Worm (Caenorhabditis elegans) whole organism, young adult: Measurements from ENCODE around the gene oac-58.

Source experiments
- C06A6.2 ChIP-seq: fragments of 200-800 bp; sonication (Bioruptor generic); conservative IDR thresholded peaks from 2 replicates; pipeline ENCODE4 v1.3.6; 2022; ENCODE audit warnings: missing genetic modification characterization, missing compliant biosample characterization
- C17E4.6 ChIP-seq: fragments of 200-800 bp; sonication (Bioruptor generic); IDR thresholded peaks from 2 replicates; pipeline ENCODE4 v1.3.6; 2022; ENCODE audit warnings: missing genetic modification reagents, missing genetic modification characterization, missing compliant biosample characterization
- D2030.7 ChIP-seq: fragments of 200-800 bp; sonication (Bioruptor generic); IDR thresholded peaks from 2 replicates; pipeline ENCODE4 v1.3.6; 2022; ENCODE audit warnings: missing genetic modification reagents, missing genetic modification characterization, missing compliant biosample characterization
- F33H1.4 ChIP-seq: fragments of 200-800 bp; sonication (Bioruptor generic); IDR thresholded peaks from 2 replicates; pipeline ENCODE4 v1.3.6; 2022; ENCODE audit warnings: missing genetic modification reagents, missing genetic modification characterization, missing compliant biosample characterization
- F39B2.1 ChIP-seq: fragments of 200-800 bp; sonication (Bioruptor generic); IDR thresholded peaks from 2 replicates; pipeline ENCODE4 v1.3.6; 2022; ENCODE audit warnings: missing genetic modification reagents, missing genetic modification characterization, missing compliant biosample characterization
- K12H6.12 ChIP-seq: fragments of 200-800 bp; sonication (Bioruptor generic); optimal IDR thresholded peaks from 2 replicates; lab custom pipeline; 2018; ENCODE audit warnings: mild to moderate bottlenecking, missing genetic modification characterization, missing compliant biosample characterization
- T26A5.8 ChIP-seq: sonication (generic microtip); optimal IDR thresholded peaks from 2 replicates; lab custom pipeline; 2016; ENCODE audit warnings: missing genetic modification characterization, missing compliant biosample characterization
- Y53F4B.3 ChIP-seq: fragments of 200-800 bp; sonication (Bioruptor generic); IDR thresholded peaks from 2 replicates; pipeline ENCODE4 v1.3.6; 2022; ENCODE audit warnings: missing genetic modification reagents, missing genetic modification characterization, missing compliant biosample characterization
- Y67H2A.10 ChIP-seq: fragments of 200-800 bp; sonication (Bioruptor generic); conservative IDR thresholded peaks from 2 replicates; pipeline ENCODE4 v1.3.6; 2022; ENCODE audit warnings: missing genetic modification reagents, missing genetic modification characterization, missing compliant biosample characterization
- Y95B8A.8 ChIP-seq: fragments of 200-800 bp; sonication (Bioruptor generic); IDR thresholded peaks from 2 replicates; pipeline ENCODE4 v1.3.6; 2022; ENCODE audit warnings: missing genetic modification reagents, missing genetic modification characterization, missing compliant biosample characterization
- atf-7 ChIP-seq: sonication (generic microtip); optimal IDR thresholded peaks from 2 replicates; lab custom pipeline; 2017; ENCODE audit warnings: mild to moderate bottlenecking, missing genetic modification characterization, missing compliant biosample characterization
- athp-1 ChIP-seq: sonication (generic microtip); optimal IDR thresholded peaks from 2 replicates; lab custom pipeline; 2017; ENCODE audit warnings: mild to moderate bottlenecking, missing genetic modification characterization, missing compliant biosample characterization
- attf-6 ChIP-seq: fragments of 200-800 bp; sonication (Bioruptor generic); IDR thresholded peaks from 2 replicates; pipeline ENCODE4 v1.3.6; 2022; ENCODE audit warnings: missing genetic modification reagents, missing genetic modification characterization, missing compliant biosample characterization
- bed-1 ChIP-seq: fragments of 200-800 bp; sonication (Bioruptor generic); IDR thresholded peaks from 2 replicates; pipeline ENCODE4 v1.3.6; 2022; ENCODE audit warnings: missing genetic modification reagents, missing genetic modification characterization, missing compliant biosample characterization
- ccch-3 ChIP-seq: fragments of 200-800 bp; sonication (Bioruptor generic); optimal IDR thresholded peaks from 2 replicates; lab custom pipeline; 2018; ENCODE audit warnings: mild to moderate bottlenecking, missing genetic modification characterization, missing compliant biosample characterization
- ceh-58 ChIP-seq: fragments of 200-800 bp; sonication (Bioruptor generic); IDR thresholded peaks from 2 replicates; pipeline ENCODE4 v1.3.6; 2022; ENCODE audit warnings: missing genetic modification characterization, missing compliant biosample characterization
- ceh-79 ChIP-seq: sonication (generic microtip); optimal IDR thresholded peaks from 2 replicates; lab custom pipeline; 2017; ENCODE audit warnings: mild to moderate bottlenecking, missing genetic modification characterization, missing compliant biosample characterization
- ceh-91 ChIP-seq: fragments of 200-800 bp; sonication (Bioruptor generic); IDR thresholded peaks from 2 replicates; pipeline ENCODE4 v1.3.6; 2022; ENCODE audit warnings: missing genetic modification reagents, missing genetic modification characterization, missing compliant biosample characterization
- die-1 ChIP-seq: sonication (generic microtip); optimal IDR thresholded peaks from 2 replicates; lab custom pipeline; 2016; ENCODE audit warnings: missing genotype, mild to moderate bottlenecking, missing genetic modification characterization, missing compliant biosample characterization
- dpl-1 ChIP-seq: fragments of 150-350 bp; optimal IDR thresholded peaks from 2 replicates; lab custom pipeline; 2014; ENCODE audit warnings: missing biosample characterization, missing genetic modification reagents, missing genetic modification characterization
- egl-44 ChIP-seq: fragments of 200-800 bp; sonication (Bioruptor generic); IDR thresholded peaks from 2 replicates; pipeline ENCODE4 v1.3.6; 2022; ENCODE audit warnings: missing genetic modification reagents, missing genetic modification characterization, missing compliant biosample characterization
- ets-4 ChIP-seq: fragments of 200-800 bp; sonication (Bioruptor generic); optimal IDR thresholded peaks from 2 replicates; lab custom pipeline; 2018; ENCODE audit warnings: mild to moderate bottlenecking, missing genetic modification characterization, missing compliant biosample characterization
- hrde-1 ChIP-seq: sonication (generic microtip); optimal IDR thresholded peaks from 2 replicates; lab custom pipeline; 2016; ENCODE audit warnings: missing genetic modification characterization, mild to moderate bottlenecking, missing compliant biosample characterization, moderate library complexity, missing genotype, missing genetic modification reagents, borderline replicate concordance
- hsf-1 ChIP-seq: fragments of 200-800 bp; sonication (Bioruptor generic); IDR thresholded peaks from 2 replicates; pipeline ENCODE4 v1.3.6; 2022; ENCODE audit warnings: missing genetic modification reagents, missing genetic modification characterization, missing compliant biosample characterization
- lag-1 ChIP-seq: fragments of 200-800 bp; sonication (Bioruptor generic); IDR thresholded peaks from 2 replicates; pipeline ENCODE4 v1.3.6; 2022; ENCODE audit warnings: missing genetic modification reagents, missing genetic modification characterization, missing compliant biosample characterization
- lin-35 ChIP-seq, 3 experiments: fragments of 150-350 bp in 2 of 3; sonication (generic microtip) in 1 of 3; optimal IDR thresholded peaks; 2 replicates each; lab custom pipeline; 2014 to 2018; ENCODE audit warnings: missing biosample characterization in 3 of 3, missing genetic modification characterization in 3 of 3, missing genetic modification reagents in 3 of 3
- lir-1 ChIP-seq: fragments of 200-800 bp; sonication (Bioruptor generic); conservative IDR thresholded peaks from 2 replicates; pipeline ENCODE4 v1.3.6; 2022; ENCODE audit warnings: missing genetic modification reagents, missing genetic modification characterization, missing compliant biosample characterization
- lsl-1 ChIP-seq: fragments of 200-800 bp; sonication (Bioruptor generic); optimal IDR thresholded peaks from 2 replicates; lab custom pipeline; 2018; ENCODE audit warnings: mild to moderate bottlenecking, missing genetic modification characterization, moderate library complexity, missing compliant biosample characterization
- madf-10 ChIP-seq: sonication (generic microtip); optimal IDR thresholded peaks from 2 replicates; lab custom pipeline; 2016; ENCODE audit warnings: mild to moderate bottlenecking, missing genetic modification characterization, missing compliant biosample characterization
- madf-3 ChIP-seq: fragments of 200-800 bp; sonication (Bioruptor generic); IDR thresholded peaks from 2 replicates; pipeline ENCODE4 v1.3.6; 2022; ENCODE audit warnings: missing genetic modification reagents, missing genetic modification characterization, missing compliant biosample characterization
- mxl-1 ChIP-seq: sonication (generic microtip); optimal IDR thresholded peaks from 2 replicates; lab custom pipeline; 2016; ENCODE audit warnings: missing genetic modification characterization, missing compliant biosample characterization
- nfya-2 ChIP-seq: fragments of 200-800 bp; sonication (Bioruptor generic); IDR thresholded peaks from 2 replicates; pipeline ENCODE4 v1.3.6; 2022; ENCODE audit warnings: missing genetic modification reagents, missing genetic modification characterization, missing compliant biosample characterization
- nhr-179 ChIP-seq: sonication (generic microtip); optimal IDR thresholded peaks from 2 replicates; lab custom pipeline; 2016; ENCODE audit warnings: mild to moderate bottlenecking, missing genetic modification characterization, missing compliant biosample characterization
- nhr-27 ChIP-seq: fragments of 200-800 bp; sonication (Bioruptor generic); optimal IDR thresholded peaks from 2 replicates; lab custom pipeline; 2018; ENCODE audit warnings: mild to moderate bottlenecking, missing genetic modification characterization, moderate library complexity, missing compliant biosample characterization
- nhr-90 ChIP-seq: sonication (generic microtip); optimal IDR thresholded peaks from 2 replicates; lab custom pipeline; 2016; ENCODE audit warnings: missing genotype, mild to moderate bottlenecking, missing genetic modification characterization, missing compliant biosample characterization
- pbrm-1 ChIP-seq: fragments of 200-800 bp; sonication (Bioruptor generic); IDR thresholded peaks from 2 replicates; pipeline ENCODE4 v1.3.6; 2022; ENCODE audit warnings: missing genetic modification reagents, missing genetic modification characterization, missing compliant biosample characterization
- rcor-1 ChIP-seq: fragments of 200-800 bp; sonication (Bioruptor generic); IDR thresholded peaks from 2 replicates; pipeline ENCODE4 v1.3.6; 2022; ENCODE audit warnings: missing genetic modification reagents, missing genetic modification characterization, missing compliant biosample characterization
- repo-1 ChIP-seq: sonication (generic microtip); optimal IDR thresholded peaks from 2 replicates; lab custom pipeline; 2017; ENCODE audit warnings: mild to moderate bottlenecking, missing genetic modification characterization, missing compliant biosample characterization
- snpc-3.4 ChIP-seq: sonication (generic microtip); optimal IDR thresholded peaks from 2 replicates; lab custom pipeline; 2017; ENCODE audit warnings: missing genetic modification characterization, mild to moderate bottlenecking, missing compliant biosample characterization, antibody characterized with exemption, moderate library complexity, missing genotype, missing genetic modification reagents
- somi-1 ChIP-seq: fragments of 200-800 bp; sonication (Bioruptor generic); optimal IDR thresholded peaks from 2 replicates; lab custom pipeline; 2018; ENCODE audit warnings: mild to moderate bottlenecking, missing genetic modification characterization, missing compliant biosample characterization
- sptf-2 ChIP-seq: fragments of 200-800 bp; sonication (Bioruptor generic); optimal IDR thresholded peaks from 2 replicates; lab custom pipeline; 2018; ENCODE audit warnings: mild to moderate bottlenecking, missing genetic modification characterization, missing compliant biosample characterization
- tbp1 ChIP-seq: fragments of 200-800 bp; sonication (Bioruptor generic); optimal IDR thresholded peaks from 2 replicates; lab custom pipeline; 2018; ENCODE audit warnings: mild to moderate bottlenecking, missing genetic modification characterization, missing compliant biosample characterization
- tlf-1 ChIP-seq: fragments of 200-800 bp; sonication (Bioruptor generic); optimal IDR thresholded peaks from 2 replicates; lab custom pipeline; 2018; ENCODE audit warnings: mild to moderate bottlenecking, missing genetic modification characterization, missing compliant biosample characterization
- unc-130 ChIP-seq: sonication (generic microtip); optimal IDR thresholded peaks from 2 replicates; lab custom pipeline; 2016; ENCODE audit warnings: missing genetic modification reagents, missing genetic modification characterization, missing compliant biosample characterization
- unc-62 ChIP-seq: fragments of 150-350 bp; optimal IDR thresholded peaks from 2 replicates; lab custom pipeline; 2014; ENCODE audit warnings: missing biosample characterization, missing genetic modification reagents, missing genetic modification characterization
- zfh-2 ChIP-seq: fragments of 200-800 bp; sonication (Bioruptor generic); conservative IDR thresholded peaks from 2 replicates; pipeline ENCODE4 v1.3.6; 2022; ENCODE audit warnings: missing genetic modification reagents, missing genetic modification characterization, missing compliant biosample characterization
- ztf-25 ChIP-seq: fragments of 200-800 bp; sonication (Bioruptor generic); IDR thresholded peaks from 2 replicates; pipeline ENCODE4 v1.3.6; 2022; ENCODE audit warnings: missing genetic modification reagents, missing genetic modification characterization, missing compliant biosample characterization
- ztf-28 ChIP-seq: fragments of 200-800 bp; sonication (Bioruptor generic); IDR thresholded peaks from 2 replicates; pipeline ENCODE4 v1.3.6; 2022; ENCODE audit warnings: missing genetic modification reagents, missing genetic modification characterization, missing compliant biosample characterization

oac-58 gene

ce11 chrIV:12311597-12311996, at the start of gene oac-58:
TSS of gene oac-58 (minus strand) at chrIV:12311697.
- TF ChIP-seq hsf-1 (GFP tag; lab: Robert Waterston, UW), result no peak
- TF ChIP-seq zfh-2 (GFP tag; lab: Robert Waterston, UW), result no peak
- no peak for TF ChIP-seq Y53F4B.3 (GFP tag; lab: Robert Waterston, UW)
- TF ChIP-seq nfya-2 (GFP tag; lab: Robert Waterston, UW), result no peak
- TF ChIP-seq nhr-90 (tag; lab: Kevin White, UChicago), result no peak
- no peak for TF ChIP-seq ets-4 (GFP tag; lab: Kevin White, UChicago)
- TF ChIP-seq F39B2.1, result no peak
- no peak for TF ChIP-seq madf-10 (tag; lab: Kevin White, UChicago)
- no peak for TF ChIP-seq die-1 (tag; lab: Kevin White, UChicago)
- no peak for TF ChIP-seq rcor-1
- TF ChIP-seq unc-130 (GFP tag; lab: Kevin White, UChicago), result no peak
- TF ChIP-seq ceh-58 (GFP tag; lab: Robert Waterston, UW), result no peak
- no peak for TF ChIP-seq ceh-91
- TF ChIP-seq mxl-1 (tag; lab: Kevin White, UChicago), result no peak
- TF ChIP-seq attf-6 (GFP tag; lab: Robert Waterston, UW), result no peak

- no peak for TF ChIP-seq ceh-79
- peak; percentile 83 for TF ChIP-seq lsl-1 (GFP tag; lab: Kevin White, UChicago)
- TF ChIP-seq attf-6 (GFP tag; lab: Robert Waterston, UW), result 0 out of 2 replicates have a peak, but pooled peaks have one; percentile 25
- no peak for TF ChIP-seq unc-62 (GFP tag; lab: Kevin White, UChicago)
- no peak for TF ChIP-seq Y67H2A.10 (GFP tag; lab: Robert Waterston, UW)
- no peak for TF ChIP-seq F39B2.1
- TF ChIP-seq lag-1 (GFP tag; lab: Robert Waterston, UW), result no peak
- TF ChIP-seq athp-1 (tag; lab: Kevin White, UChicago), result no peak
- TF ChIP-seq hrde-1, result no peak
- no peak for TF ChIP-seq snpc-3.4 (tag; lab: Kevin White, UChicago)
- no peak for TF ChIP-seq K12H6.12 (tag; lab: Kevin White, UChicago)
- no peak for TF ChIP-seq ceh-58 (GFP tag; lab: Robert Waterston, UW)
- TF ChIP-seq nhr-90 (tag; lab: Kevin White, UChicago), result no peak
- no peak for TF ChIP-seq lir-1 (GFP tag; lab: Robert Waterston, UW)
- no peak for TF ChIP-seq atf-7 (tag; lab: Kevin White, UChicago)
- TF ChIP-seq ztf-25, result no peak
- TF ChIP-seq C06A6.2, result no peak
- TF ChIP-seq F33H1.4, result peak; percentile 49
- TF ChIP-seq ztf-28 (GFP tag; lab: Robert Waterston, UW), result no peak
- no peak for TF ChIP-seq tlf-1 (GFP tag; lab: Kevin White, UChicago)
- no peak for TF ChIP-seq pbrm-1 (GFP tag; lab: Robert Waterston, UW)
- no peak for TF ChIP-seq bed-1
- TF ChIP-seq repo-1 (tag; lab: Kevin White, UChicago), result no peak
- no peak for TF ChIP-seq madf-3 (GFP tag; lab: Robert Waterston, UW)
- peak; percentile 30 for TF ChIP-seq dpl-1 (GFP tag; lab: Kevin White, UChicago)
- no peak for TF ChIP-seq nhr-27
- no peak for TF ChIP-seq somi-1
- TF ChIP-seq nfya-2 (GFP tag; lab: Robert Waterston, UW), result no peak
- TF ChIP-seq egl-44, result no peak
- TF ChIP-seq lin-35 (GFP tag; optimal IDR thresholded peaks at IDR 0.05; lab: Kevin White, UChicago), result no peak
- TF ChIP-seq tbp1, result no peak
- no peak for TF ChIP-seq nhr-179
- TF ChIP-seq Y95B8A.8 (GFP tag; lab: Robert Waterston, UW), result 0 out of 2 replicates have a peak, but pooled peaks have one; percentile 22
- TF ChIP-seq ccch-3 (GFP tag; lab: Kevin White, UChicago), result no peak
- peak; percentile 12; the same call in 1 of the 2 replicates for TF ChIP-seq D2030.7 (GFP tag; lab: Robert Waterston, UW)
- no peak for TF ChIP-seq sptf-2
- TF ChIP-seq T26A5.8 (tag; lab: Kevin White, UChicago), result no peak
- no peak for TF ChIP-seq C17E4.6 (GFP tag; lab: Robert Waterston, UW)
These were observed 49.3 kb upstream of the oac-58 start, which contains the start of gene sec-24.2 for ce11 chrIV:12360742-12361195. TSS of gene sec-24.2 (minus strand) at chrIV:12360792.
